Worm (Caenorhabditis elegans) whole organism, early embryonic: ENCODE results near the gene Y51H4A.24.

Source experiments
- aly-1 ChIP-seq: sonication (generic microtip); optimal IDR thresholded peaks from 2 replicates; lab custom pipeline; 2016; ENCODE audit warnings: missing genetic modification characterization, missing compliant biosample characterization
- flt-1 ChIP-seq: fragments of 200-800 bp; sonication (Bioruptor generic); IDR thresholded peaks from 2 replicates; pipeline ENCODE4 v1.3.6; 2022; ENCODE audit warnings: missing genetic modification characterization, missing compliant biosample characterization

DNA sequence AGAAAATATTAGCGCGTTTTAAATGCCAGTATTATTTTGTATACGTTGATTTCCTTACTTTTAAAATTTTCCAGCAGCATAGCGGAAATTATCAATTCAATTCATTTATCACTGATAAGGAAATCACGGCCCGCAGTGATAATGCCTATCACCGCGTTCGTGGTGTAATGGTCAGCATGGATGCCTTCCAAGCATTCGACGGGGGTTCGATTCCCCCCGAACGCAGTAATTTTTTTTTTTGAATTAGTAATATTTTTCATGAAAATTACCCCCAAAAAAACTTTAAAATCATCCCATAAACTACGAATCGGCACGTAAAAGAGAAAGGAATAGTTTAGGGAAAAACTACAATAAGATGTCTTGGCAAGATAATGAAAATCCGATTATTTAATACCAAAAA is 34.4 kb upstream of the Y51H4A.24 start:
- TF ChIP-seq flt-1 (GFP tag; lab: Robert Waterston, UW): no peak
- no peak for TF ChIP-seq aly-1 (tag; lab: Kevin White, UChicago)
